Worm (Caenorhabditis elegans) whole organism, mixed stage, embryonic: ENCODE results near the gene lgc-15.

ENCODE experiments used
- bed-3 ChIP-seq: fragments of 200-800 bp; sonication (Bioruptor generic); optimal IDR thresholded peaks from 3 replicates; lab custom pipeline; 2018; ENCODE audit warnings: mild to moderate bottlenecking, missing genetic modification characterization, moderate library complexity, missing compliant biosample characterization
- ceh-39 ChIP-seq: fragments of 150-350 bp; optimal IDR thresholded peaks from 2 replicates; lab custom pipeline; 2014; ENCODE audit warnings: missing biosample characterization, missing genetic modification characterization
- ceh-43 ChIP-seq: fragments of 200-800 bp; sonication (Bioruptor generic); optimal IDR thresholded peaks from 2 replicates; lab custom pipeline; 2018; ENCODE audit warnings: mild to moderate bottlenecking, missing genetic modification characterization, moderate library complexity, missing compliant biosample characterization
- ceh-83 ChIP-seq: fragments of 200-800 bp; sonication (Bioruptor generic); optimal IDR thresholded peaks from 2 replicates; lab custom pipeline; 2018; ENCODE audit warnings: mild to moderate bottlenecking, missing genetic modification characterization, missing compliant biosample characterization
- ces-1 ChIP-seq: fragments of 150-350 bp; optimal IDR thresholded peaks from 2 replicates; lab custom pipeline; 2014; ENCODE audit warnings: missing biosample characterization, missing genetic modification reagents, missing genetic modification characterization
- drap-1 ChIP-seq: fragments of 200-800 bp; sonication (Bioruptor generic); optimal IDR thresholded peaks from 3 replicates; lab custom pipeline; 2018; ENCODE audit warnings: mild to moderate bottlenecking, missing genetic modification characterization, missing compliant biosample characterization
- elt-3 ChIP-seq: fragments of 150-350 bp; optimal IDR thresholded peaks from 2 replicates; lab custom pipeline; 2014; ENCODE audit warnings: missing biosample characterization, missing genetic modification characterization
- flh-1 ChIP-seq: fragments of 200-800 bp; sonication (Bioruptor generic); optimal IDR thresholded peaks from 2 replicates; lab custom pipeline; 2018; ENCODE audit warnings: mild to moderate bottlenecking, missing genetic modification characterization, moderate library complexity, missing compliant biosample characterization
- ham-2 ChIP-seq: fragments of 200-800 bp; sonication (Bioruptor generic); optimal IDR thresholded peaks from 2 replicates; lab custom pipeline; 2018; ENCODE audit warnings: mild to moderate bottlenecking, missing genetic modification characterization, missing compliant biosample characterization
- hlh-1 ChIP-seq: fragments of 150-350 bp; optimal IDR thresholded peaks from 2 replicates; lab custom pipeline; 2014; ENCODE audit warnings: missing biosample characterization, missing genetic modification reagents, missing genetic modification characterization
- lin-13 ChIP-seq: fragments of 150-350 bp; optimal IDR thresholded peaks from 2 replicates; lab custom pipeline; 2014; ENCODE audit warnings: missing biosample characterization, missing genetic modification characterization
- lin-32 ChIP-seq: fragments of 200-800 bp; sonication (Bioruptor generic); optimal IDR thresholded peaks from 2 replicates; lab custom pipeline; 2018; ENCODE audit warnings: mild to moderate bottlenecking, missing genetic modification characterization, missing compliant biosample characterization
- lsy-2 ChIP-seq: fragments of 150-350 bp; optimal IDR thresholded peaks from 2 replicates; lab custom pipeline; 2014; ENCODE audit warnings: missing biosample characterization, missing genetic modification characterization
- mep-1 ChIP-seq: fragments of 150-350 bp; optimal IDR thresholded peaks from 2 replicates; lab custom pipeline; 2017; ENCODE audit warnings: missing biosample characterization, missing genetic modification reagents, missing genetic modification characterization, inconsistent platforms
- mls-2 ChIP-seq: sonication (generic microtip); optimal IDR thresholded peaks from 2 replicates; lab custom pipeline; 2016; ENCODE audit warnings: mild to moderate bottlenecking, missing genetic modification characterization, moderate library complexity, missing compliant biosample characterization
- nhr-12 ChIP-seq: fragments of 150-350 bp; optimal IDR thresholded peaks from 2 replicates; lab custom pipeline; 2014; ENCODE audit warnings: missing biosample characterization, missing genetic modification characterization
- nhr-2 ChIP-seq: fragments of 150-350 bp; optimal IDR thresholded peaks from 2 replicates; lab custom pipeline; 2014; ENCODE audit warnings: missing biosample characterization, missing genetic modification characterization
- nhr-237 ChIP-seq: fragments of 150-350 bp; optimal IDR thresholded peaks from 2 replicates; lab custom pipeline; 2014; ENCODE audit warnings: missing biosample characterization, missing genetic modification characterization
- nhr-28 ChIP-seq: fragments of 150-350 bp; optimal IDR thresholded peaks from 2 replicates; lab custom pipeline; 2014; ENCODE audit warnings: missing biosample characterization, missing genetic modification characterization
- nhr-76 ChIP-seq: sonication (generic microtip); optimal IDR thresholded peaks from 2 replicates; lab custom pipeline; 2017; ENCODE audit warnings: missing biosample characterization, missing genetic modification characterization
- pha-4 ChIP-seq: fragments of 150-350 bp; optimal IDR thresholded peaks from 2 replicates; lab custom pipeline; 2018; ENCODE audit warnings: missing biosample characterization, missing genetic modification reagents, missing genetic modification characterization
- sem-2 ChIP-seq: fragments of 200-800 bp; sonication (Bioruptor generic); optimal IDR thresholded peaks from 2 replicates; lab custom pipeline; 2018; ENCODE audit warnings: mild to moderate bottlenecking, missing genetic modification characterization, missing compliant biosample characterization
- snpc-4 ChIP-seq: fragments of 150-350 bp; optimal IDR thresholded peaks from 2 replicates; lab custom pipeline; 2014; ENCODE audit warnings: missing biosample characterization, missing genetic modification characterization
- unc-120 ChIP-seq: sonication (generic microtip); optimal IDR thresholded peaks from 2 replicates; lab custom pipeline; 2017; ENCODE audit warnings: missing genetic modification characterization, missing compliant biosample characterization; ENCODE audit not compliant: poor library complexity, severe bottlenecking
- unc-62 ChIP-seq: fragments of 150-350 bp; optimal IDR thresholded peaks from 2 replicates; lab custom pipeline; 2014; ENCODE audit warnings: missing biosample characterization, missing genetic modification reagents, missing genetic modification characterization
- zip-8 ChIP-seq: fragments of 150-350 bp; optimal IDR thresholded peaks from 2 replicates; lab custom pipeline; 2014; ENCODE audit warnings: missing biosample characterization, missing genetic modification characterization
- ztf-11 ChIP-seq: fragments of 150-350 bp; optimal IDR thresholded peaks from 2 replicates; lab custom pipeline; 2014; ENCODE audit warnings: missing biosample characterization, missing genetic modification characterization

Gene lgc-15

ce11 chrX:12149638-12150137 is 35.6 kb downstream of the lgc-15 start, which contains the start of gene znf-474:
Gene znf-474 (plus strand): TSS chrX:12149924.
- TF ChIP-seq lin-32: no peak
- no peak for TF ChIP-seq nhr-12
- no peak for TF ChIP-seq bed-3 (GFP tag; lab: Kevin White, UChicago)
- no peak for TF ChIP-seq mep-1 (tag; lab: Kevin White, UChicago)
- no peak for TF ChIP-seq flh-1 (GFP tag; lab: Kevin White, UChicago)
- TF ChIP-seq sem-2 (GFP tag; lab: Kevin White, UChicago): no peak
- TF ChIP-seq ceh-39 (tag; lab: Kevin White, UChicago): no peak
- no peak for TF ChIP-seq lin-13 (tag; lab: Kevin White, UChicago)

ce11 chrX:12154055-12154898 is 40.2 kb downstream of the lgc-15 start, which contains the start of gene mfsd-11:
Gene mfsd-11 (minus strand): TSS chrX:12154105.
- TF ChIP-seq ceh-43 (GFP tag; lab: Kevin White, UChicago) (no peak), nhr-28 (tag; lab: Kevin White, UChicago) (no peak), bed-3 (GFP tag; lab: Kevin White, UChicago) (no peak), mep-1 (tag; lab: Kevin White, UChicago) (no peak), ces-1 (no peak), ham-2 (GFP tag; lab: Kevin White, UChicago) (no peak)
- TF ChIP-seq, all 35 proteins: peak for 0

- no peak for TF ChIP-seq ces-1
- TF ChIP-seq hlh-1 (tag; lab: Kevin White, UChicago): peak; percentile 70
- TF ChIP-seq unc-120 (tag; lab: Kevin White, UChicago): peak; percentile 39
- peak; percentile 85 for TF ChIP-seq unc-62 (GFP tag; lab: Kevin White, UChicago)
Measured at ce11 chrX:12158641-12159040, 44.5 kb downstream of the lgc-15 start.

ce11 chrX:12160002-12160690 is 46.0 kb downstream of the lgc-15 start, which contains the start of gene F57G12.2:
Gene F57G12.2 (minus strand): TSS chrX:12160052.
- TF ChIP-seq nhr-76 (no peak), pha-4 (tag; lab: Kevin White, UChicago) (peak; percentile 25)

ce11 chrX:12162659-12163058 is 48.5 kb downstream of the lgc-15 start:
- TF ChIP-seq ztf-11 (tag; lab: Kevin White, UChicago) (no peak), mls-2 (tag; lab: Kevin White, UChicago) (no peak), sem-2 (GFP tag; lab: Kevin White, UChicago) (no peak), drap-1 (GFP tag; lab: Kevin White, UChicago) (no peak), nhr-237 (no peak), lsy-2 (tag; lab: Kevin White, UChicago) (no peak), zip-8 (tag; lab: Kevin White, UChicago) (no peak), unc-120 (tag; lab: Kevin White, UChicago) (no peak), nhr-12 (no peak), nhr-2 (tag; lab: Kevin White, UChicago) (no peak), elt-3 (tag; lab: Kevin White, UChicago) (no peak), ceh-83 (GFP tag; lab: Kevin White, UChicago) (no peak), flh-1 (GFP tag; lab: Kevin White, UChicago) (no peak), snpc-4 (tag; lab: Kevin White, UChicago) (no peak), ceh-39 (tag; lab: Kevin White, UChicago) (no peak), nhr-28 (tag; lab: Kevin White, UChicago) (no peak), ham-2 (GFP tag; lab: Kevin White, UChicago) (no peak), ceh-43 (GFP tag; lab: Kevin White, UChicago) (no peak), lin-13 (tag; lab: Kevin White, UChicago) (no peak)
